Worm (Caenorhabditis elegans) whole organism, young adult: ENCODE results near the gene rpl-3.
A peak's percentile ranks its signal among the peaks of the same experiment; 100 is the strongest.

ENCODE experiments used
- D2030.7 ChIP-seq: fragments of 200-800 bp; sonication (Bioruptor generic); IDR thresholded peaks from 2 replicates; pipeline ENCODE4 v1.3.6; 2022; ENCODE audit warnings: missing genetic modification reagents, missing genetic modification characterization, missing compliant biosample characterization
- F23B12.7 ChIP-seq: sonication (generic microtip); optimal IDR thresholded peaks from 2 replicates; lab custom pipeline; 2017; ENCODE audit warnings: missing genetic modification characterization, mild to moderate bottlenecking, missing compliant biosample characterization, antibody characterized with exemption, moderate library complexity; ENCODE audit not compliant: insufficient read depth
- ama-1 ChIP-seq, 3 experiments: fragments of 150-350 bp in 1 of 3; sonication (generic microtip) in 2 of 3; optimal IDR thresholded peaks; 2 replicates each; lab custom pipeline; 2014 to 2018; ENCODE audit warnings: missing biosample characterization in 2 of 3, missing genetic modification characterization in 2 of 3, missing genetic modification reagents in 2 of 3
- bed-1 ChIP-seq: fragments of 200-800 bp; sonication (Bioruptor generic); IDR thresholded peaks from 2 replicates; pipeline ENCODE4 v1.3.6; 2022; ENCODE audit warnings: missing genetic modification reagents, missing genetic modification characterization, missing compliant biosample characterization
- cebp-1 ChIP-seq, 2 experiments: fragments of 200-800 bp in 1 of 2; sonication (Bioruptor generic) in 1 of 2; sonication (generic microtip) in 1 of 2; IDR thresholded peaks in 1 of 2; optimal IDR thresholded peaks in 1 of 2; 2 replicates each; pipeline versions ENCODE4 v1.3.6 to Lab custom; 2017 to 2022; ENCODE audit warnings: missing compliant biosample characterization in 2 of 2, missing genetic modification characterization in 2 of 2, mild to moderate bottlenecking in 1 of 2, missing genetic modification reagents in 1 of 2, moderate library complexity in 1 of 2
- egl-44 ChIP-seq: fragments of 200-800 bp; sonication (Bioruptor generic); IDR thresholded peaks from 2 replicates; pipeline ENCODE4 v1.3.6; 2022; ENCODE audit warnings: missing genetic modification reagents, missing genetic modification characterization, missing compliant biosample characterization
- ets-4 ChIP-seq: fragments of 200-800 bp; sonication (Bioruptor generic); optimal IDR thresholded peaks from 2 replicates; lab custom pipeline; 2018; ENCODE audit warnings: mild to moderate bottlenecking, missing genetic modification characterization, missing compliant biosample characterization
- fkh-3 ChIP-seq: sonication (generic microtip); optimal IDR thresholded peaks from 2 replicates; lab custom pipeline; 2016; ENCODE audit warnings: mild to moderate bottlenecking, missing genetic modification characterization, missing compliant biosample characterization
- lin-54 ChIP-seq: fragments of 200-800 bp; sonication (Bioruptor generic); optimal IDR thresholded peaks from 2 replicates; lab custom pipeline; 2018; ENCODE audit warnings: mild to moderate bottlenecking, missing genetic modification characterization, missing compliant biosample characterization
- sdz-38 ChIP-seq: sonication (generic microtip); optimal IDR thresholded peaks from 2 replicates; lab custom pipeline; 2016; ENCODE audit warnings: missing genotype, missing genetic modification characterization, missing compliant biosample characterization
- snpc-4 ChIP-seq, 5 experiments: fragments of 150-350 bp in 1 of 5; sonication (generic microtip) in 4 of 5; optimal IDR thresholded peaks; 2 replicates each; lab custom pipeline; 2014 to 2018; ENCODE audit warnings: missing genetic modification characterization in 5 of 5, missing biosample characterization in 3 of 5, antibody characterized with exemption in 2 of 5, mild to moderate bottlenecking in 2 of 5, missing compliant biosample characterization in 2 of 5, missing genotype in 2 of 5, moderate library complexity in 2 of 5, missing genetic modification reagents in 1 of 5
- unc-130 ChIP-seq: sonication (generic microtip); optimal IDR thresholded peaks from 2 replicates; lab custom pipeline; 2016; ENCODE audit warnings: missing genetic modification reagents, missing genetic modification characterization, missing compliant biosample characterization
- unc-62 ChIP-seq: fragments of 150-350 bp; optimal IDR thresholded peaks from 2 replicates; lab custom pipeline; 2014; ENCODE audit warnings: missing biosample characterization, missing genetic modification reagents, missing genetic modification characterization

DNA sequence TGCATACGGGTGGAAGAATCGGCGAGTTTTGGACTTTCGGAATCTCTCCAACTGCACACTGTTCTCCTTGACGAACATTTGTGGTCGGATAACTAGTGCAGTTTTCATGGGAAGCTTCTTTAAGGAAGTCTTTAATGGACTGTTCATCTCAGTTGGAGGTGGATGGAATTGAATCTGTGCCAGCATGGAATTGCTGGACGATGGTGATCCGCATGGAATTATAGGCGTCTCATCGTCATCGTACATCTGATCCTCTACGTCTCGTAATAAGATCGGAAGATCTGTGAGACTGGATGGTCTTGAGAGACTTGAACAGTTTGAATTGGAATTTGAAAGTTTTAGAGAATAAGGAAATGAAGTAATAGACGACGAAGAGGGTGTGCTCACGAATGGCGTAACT, 5.3 kb downstream of the rpl-3 start:
- TF ChIP-seq fkh-3 (tag; lab: Kevin White, UChicago), result no peak
- TF ChIP-seq cebp-1 (GFP tag; IDR thresholded peaks at IDR 0.05; lab: Robert Waterston, UW), result no peak
- TF ChIP-seq cebp-1 (tag; optimal IDR thresholded peaks at IDR 0.05; lab: Kevin White, UChicago), result no peak
- no peak for TF ChIP-seq F23B12.7 (tag; lab: Kevin White, UChicago)
- no peak for TF ChIP-seq D2030.7 (GFP tag; lab: Robert Waterston, UW)
- no peak for TF ChIP-seq lin-54 (GFP tag; lab: Kevin White, UChicago)
- no peak for TF ChIP-seq unc-130 (GFP tag; lab: Kevin White, UChicago)
- TF ChIP-seq unc-62 (GFP tag; lab: Kevin White, UChicago), result no peak
- TF ChIP-seq sdz-38, result no peak
- no peak for TF ChIP-seq snpc-4 (GFP tag; optimal IDR thresholded peaks at IDR 0.05; lab: Kevin White, UChicago)
- no peak for TF ChIP-seq snpc-4 (tag; optimal IDR thresholded peaks at IDR 0.05; lab: Kevin White, UChicago)
- TF ChIP-seq ets-4, result no peak
- TF ChIP-seq ama-1 (optimal IDR thresholded peaks at IDR 0.05; lab: Kevin White, UChicago), result peak; percentile 5
- no peak for TF ChIP-seq ama-1 (GFP tag; optimal IDR thresholded peaks at IDR 0.05; lab: Kevin White, UChicago)
- TF ChIP-seq egl-44 (GFP tag; lab: Robert Waterston, UW), result no peak
- no peak for TF ChIP-seq bed-1 (GFP tag; lab: Robert Waterston, UW)
